Fruit fly (Drosophila melanogaster) whole organism, embryonic: ENCODE data around the gene peng.
A peak's percentile ranks its signal among the peaks of the same experiment; 100 is the strongest.

Experiments
- Antp ChIP-seq: fragments of 200-800 bp; sonication (Bioruptor generic); optimal IDR thresholded peaks from 3 replicates; lab custom pipeline; 2016; ENCODE audit warnings: missing biosample characterization, missing genetic modification characterization
- Atf3 ChIP-seq: fragments of 200-800 bp; sonication (Bioruptor generic); optimal IDR thresholded peaks from 3 replicates; lab custom pipeline; 2016; ENCODE audit warnings: missing biosample characterization, missing genetic modification characterization
- Bdp1 ChIP-seq: fragments of 200-800 bp; sonication (Bioruptor generic); optimal IDR thresholded peaks from 3 replicates; lab custom pipeline; 2016; ENCODE audit warnings: missing biosample characterization, missing genetic modification characterization
- CG1024 ChIP-seq: fragments of 200-800 bp; sonication (Bioruptor generic); IDR thresholded peaks from 2 replicates; pipeline ENCODE4 v1.3.6; 2022; ENCODE audit warnings: missing biosample characterization, missing genetic modification characterization
- CG11695 ChIP-seq: fragments of 200-800 bp; sonication (Bioruptor generic); IDR thresholded peaks from 3 replicates; pipeline ENCODE4 v1.3.6; 2022; ENCODE audit warnings: missing biosample characterization, missing genetic modification characterization
- CG12299 ChIP-seq: fragments of 200-800 bp; sonication (Bioruptor generic); optimal IDR thresholded peaks from 2 replicates; lab custom pipeline; 2018; ENCODE audit warnings: missing biosample characterization, mild to moderate bottlenecking, missing genetic modification characterization
- CG13287 ChIP-seq: fragments of 200-800 bp; sonication (Bioruptor generic); IDR thresholded peaks from 2 replicates; pipeline ENCODE4 v1.3.6; 2022; ENCODE audit warnings: missing biosample characterization, missing genetic modification characterization; ENCODE audit not compliant: partially characterized antibody
- CG13624 ChIP-seq: fragments of 200-800 bp; sonication (Bioruptor generic); optimal IDR thresholded peaks from 2 replicates; lab custom pipeline; 2016; ENCODE audit warnings: missing biosample characterization, missing genetic modification characterization
- CG14050 ChIP-seq: fragments of 200-800 bp; sonication (Bioruptor generic); IDR thresholded peaks from 3 replicates; pipeline ENCODE4 v1.3.6; 2022; ENCODE audit warnings: missing biosample characterization, missing genetic modification characterization
- CG14860 ChIP-seq: fragments of 200-800 bp; sonication (Bioruptor generic); IDR thresholded peaks from 3 replicates; pipeline ENCODE4 v1.3.6; 2022; ENCODE audit warnings: missing biosample characterization, missing genetic modification characterization; ENCODE audit not compliant: partially characterized antibody
- CG15073 ChIP-seq: fragments of 200-800 bp; sonication (Bioruptor generic); optimal IDR thresholded peaks from 2 replicates; lab custom pipeline; 2016; ENCODE audit warnings: missing biosample characterization, missing genetic modification characterization
- CG18764 ChIP-seq: fragments of 200-800 bp; sonication (Bioruptor generic); optimal IDR thresholded peaks from 3 replicates; lab custom pipeline; 2016; ENCODE audit warnings: missing biosample characterization, missing genetic modification characterization
- CG2116 ChIP-seq: fragments of 200-800 bp; sonication (Bioruptor generic); optimal IDR thresholded peaks from 3 replicates; lab custom pipeline; 2018; ENCODE audit warnings: missing biosample characterization, mild to moderate bottlenecking, missing genetic modification characterization
- CG34224 ChIP-seq: fragments of 200-800 bp; sonication (Bioruptor generic); IDR thresholded peaks from 3 replicates; pipeline ENCODE4 v1.3.6; 2022; ENCODE audit warnings: missing biosample characterization, missing genetic modification characterization; ENCODE audit not compliant: partially characterized antibody
- CG3847 ChIP-seq: fragments of 200-800 bp; sonication (Bioruptor generic); IDR thresholded peaks from 2 replicates; pipeline ENCODE4 v1.3.6; 2022; ENCODE audit warnings: missing biosample characterization, missing genetic modification characterization
- CG4820 ChIP-seq: fragments of 200-800 bp; sonication (Bioruptor generic); optimal IDR thresholded peaks from 3 replicates; lab custom pipeline; 2016; ENCODE audit warnings: missing biosample characterization, missing genetic modification characterization
- CG7987 ChIP-seq: fragments of 200-800 bp; sonication (Bioruptor generic); optimal IDR thresholded peaks from 2 replicates; lab custom pipeline; 2018; ENCODE audit warnings: missing biosample characterization, mild to moderate bottlenecking, missing genetic modification characterization, moderate library complexity
- CG8388 ChIP-seq: fragments of 200-800 bp; sonication (Bioruptor generic); optimal IDR thresholded peaks from 2 replicates; lab custom pipeline; 2019; ENCODE audit warnings: missing biosample characterization, mild to moderate bottlenecking, missing genetic modification characterization, moderate library complexity
- Deaf1 ChIP-seq: fragments of 200-800 bp; optimal IDR thresholded peaks from 3 replicates; lab custom pipeline; 2019; ENCODE audit warnings: missing biosample characterization, mild to moderate bottlenecking, missing genetic modification characterization, moderate library complexity
- Ets65A ChIP-seq: fragments of 200-800 bp; sonication (Bioruptor generic); peaks from one replicate; lab custom pipeline; 2016; ENCODE audit warnings: missing biosample characterization, missing genetic modification characterization
- GATAe ChIP-seq: fragments of 200-800 bp; sonication (Bioruptor generic); conservative IDR thresholded peaks from 2 replicates; pipeline ENCODE4 v1.3.6; 2022; ENCODE audit warnings: missing biosample characterization, missing genetic modification characterization
- Kr ChIP-seq: fragments of 200-800 bp; sonication (Bioruptor generic); optimal IDR thresholded peaks from 2 replicates; lab custom pipeline; 2017; ENCODE audit warnings: missing biosample characterization, mild to moderate bottlenecking, missing genetic modification characterization
- Max ChIP-seq: fragments of 200-800 bp; sonication (Bioruptor generic); optimal IDR thresholded peaks from 2 replicates; lab custom pipeline; 2016; ENCODE audit warnings: missing biosample characterization, mild to moderate bottlenecking, missing genetic modification characterization
- Sox100B ChIP-seq: fragments of 200-800 bp; sonication (Bioruptor generic); optimal IDR thresholded peaks from 3 replicates; lab custom pipeline; 2018; ENCODE audit warnings: missing biosample characterization, mild to moderate bottlenecking, missing genetic modification characterization
- Taf1 ChIP-seq: fragments of 200-800 bp; sonication (Bioruptor generic); IDR thresholded peaks from 2 replicates; pipeline ENCODE4 v1.3.6; 2022; ENCODE audit warnings: missing biosample characterization, missing genetic modification characterization
- ato ChIP-seq: fragments of 200-800 bp; sonication (Bioruptor generic); IDR thresholded peaks from 2 replicates; pipeline ENCODE4 v1.3.6; 2022; ENCODE audit warnings: missing biosample characterization, missing genetic modification characterization; ENCODE audit not compliant: partially characterized antibody
- bcd ChIP-seq: fragments of 200-800 bp; sonication (Bioruptor generic); optimal IDR thresholded peaks from 2 replicates; lab custom pipeline; 2017; ENCODE audit warnings: missing biosample characterization, mild to moderate bottlenecking, missing genetic modification characterization
- br ChIP-seq: fragments of >200 bp; optimal IDR thresholded peaks from 2 replicates; lab custom pipeline; 2017
- cato ChIP-seq: fragments of 200-800 bp; sonication (Bioruptor generic); optimal IDR thresholded peaks from 2 replicates; lab custom pipeline; 2016; ENCODE audit warnings: missing biosample characterization, missing genetic modification characterization, borderline replicate concordance
- chm ChIP-seq: fragments of 200-800 bp; sonication (Bioruptor generic); IDR thresholded peaks from 2 replicates; pipeline ENCODE4 v1.3.6; 2022; ENCODE audit warnings: missing biosample characterization, missing genetic modification characterization
- ci ChIP-seq: fragments of 200-800 bp; sonication (Bioruptor generic); IDR thresholded peaks from 3 replicates; pipeline ENCODE4 v1.3.6; 2022; ENCODE audit warnings: missing biosample characterization, missing genetic modification characterization
- dm ChIP-seq: fragments of 200-800 bp; sonication (Bioruptor generic); optimal IDR thresholded peaks from 3 replicates; lab custom pipeline; 2016; ENCODE audit warnings: missing biosample characterization, missing genetic modification characterization
- emc ChIP-seq: fragments of 200-800 bp; sonication (Bioruptor generic); optimal IDR thresholded peaks from 2 replicates; lab custom pipeline; 2016; ENCODE audit warnings: missing biosample characterization, missing genetic modification characterization
- en ChIP-seq: fragments of 200-800 bp; sonication (Bioruptor generic); optimal IDR thresholded peaks from 2 replicates; lab custom pipeline; 2016; ENCODE audit warnings: missing biosample characterization, missing genetic modification characterization
- exex ChIP-seq: fragments of 200-800 bp; sonication (Bioruptor generic); optimal IDR thresholded peaks from 4 replicates; lab custom pipeline; 2018; ENCODE audit warnings: missing biosample characterization, mild to moderate bottlenecking, missing genetic modification characterization, moderate library complexity
- gcm ChIP-seq: fragments of 200-800 bp; sonication (Bioruptor generic); optimal IDR thresholded peaks from 2 replicates; lab custom pipeline; 2019; ENCODE audit warnings: missing biosample characterization, mild to moderate bottlenecking, missing genetic modification characterization, moderate library complexity
- h ChIP-seq: fragments of >200 bp; optimal IDR thresholded peaks from 2 replicates; lab custom pipeline; 2017
- nau ChIP-seq: fragments of 200-800 bp; sonication (Bioruptor generic); optimal IDR thresholded peaks from 3 replicates; lab custom pipeline; 2017; ENCODE audit warnings: missing biosample characterization, mild to moderate bottlenecking, missing genetic modification characterization, missing genetic modification reagents
- onecut ChIP-seq: fragments of 200-800 bp; sonication (Bioruptor generic); IDR thresholded peaks from 2 replicates; pipeline ENCODE4 v1.3.6; 2022; ENCODE audit warnings: missing biosample characterization, missing genetic modification characterization
- pan ChIP-seq, 4 experiments: fragments of >200 bp in 3 of 4; fragments of 200-800 bp in 1 of 4; sonication (Bioruptor generic) in 1 of 4; optimal IDR thresholded peaks in 3 of 4; IDR thresholded peaks in 1 of 4; 2 replicates each; pipeline versions ENCODE4 v1.3.6 to Lab custom; 2017 to 2022; ENCODE audit warnings: missing biosample characterization in 2 of 4, missing genetic modification characterization in 2 of 4, mixed read lengths in 1 of 4
- pb ChIP-seq: fragments of 200-800 bp; sonication (Bioruptor generic); optimal IDR thresholded peaks from 3 replicates; lab custom pipeline; 2016; ENCODE audit warnings: missing biosample characterization, missing genetic modification characterization
- peb ChIP-seq: fragments of 200-800 bp; sonication (Bioruptor generic); IDR thresholded peaks from 2 replicates; pipeline ENCODE4 v1.3.6; 2022; ENCODE audit warnings: missing biosample characterization, missing genetic modification characterization
- pfk ChIP-seq: fragments of 200-800 bp; sonication (Bioruptor generic); optimal IDR thresholded peaks from 2 replicates; lab custom pipeline; 2018; ENCODE audit warnings: missing biosample characterization, mild to moderate bottlenecking, missing genetic modification characterization, moderate library complexity
- schlank ChIP-seq: fragments of 200-800 bp; sonication (Bioruptor generic); optimal IDR thresholded peaks from 2 replicates; lab custom pipeline; 2018; ENCODE audit warnings: missing biosample characterization, mild to moderate bottlenecking, missing genetic modification characterization
- sens ChIP-seq: fragments of 200-800 bp; sonication (Bioruptor generic); peaks from one replicate; lab custom pipeline; 2016; ENCODE audit warnings: missing biosample characterization, missing genetic modification characterization
- so ChIP-seq: fragments of 200-800 bp; sonication (Bioruptor generic); IDR thresholded peaks from 3 replicates; pipeline ENCODE4 v1.3.6; 2022; ENCODE audit warnings: missing biosample characterization, missing genetic modification characterization
- stc ChIP-seq: fragments of 200-800 bp; sonication (Bioruptor generic); IDR thresholded peaks from 2 replicates; pipeline ENCODE4 v1.3.6; 2022; ENCODE audit warnings: missing biosample characterization, missing genetic modification characterization
- toy ChIP-seq: fragments of 200-800 bp; sonication (Bioruptor generic); IDR thresholded peaks from 2 replicates; pipeline ENCODE4 v1.3.6; 2022; ENCODE audit warnings: missing biosample characterization, missing genetic modification characterization
- tx ChIP-seq: fragments of 200-800 bp; sonication (Bioruptor generic); optimal IDR thresholded peaks from 2 replicates; lab custom pipeline; 2016; ENCODE audit warnings: missing biosample characterization, missing genetic modification characterization
- zf30C ChIP-seq: fragments of 200-800 bp; sonication (Bioruptor generic); optimal IDR thresholded peaks from 3 replicates; lab custom pipeline; 2018; ENCODE audit warnings: missing biosample characterization, mild to moderate bottlenecking, missing genetic modification characterization
- zfh2 ChIP-seq: fragments of 200-800 bp; sonication (Bioruptor generic); optimal IDR thresholded peaks from 2 replicates; lab custom pipeline; 2016; ENCODE audit warnings: missing biosample characterization, missing genetic modification characterization

The peng gene

DNA sequence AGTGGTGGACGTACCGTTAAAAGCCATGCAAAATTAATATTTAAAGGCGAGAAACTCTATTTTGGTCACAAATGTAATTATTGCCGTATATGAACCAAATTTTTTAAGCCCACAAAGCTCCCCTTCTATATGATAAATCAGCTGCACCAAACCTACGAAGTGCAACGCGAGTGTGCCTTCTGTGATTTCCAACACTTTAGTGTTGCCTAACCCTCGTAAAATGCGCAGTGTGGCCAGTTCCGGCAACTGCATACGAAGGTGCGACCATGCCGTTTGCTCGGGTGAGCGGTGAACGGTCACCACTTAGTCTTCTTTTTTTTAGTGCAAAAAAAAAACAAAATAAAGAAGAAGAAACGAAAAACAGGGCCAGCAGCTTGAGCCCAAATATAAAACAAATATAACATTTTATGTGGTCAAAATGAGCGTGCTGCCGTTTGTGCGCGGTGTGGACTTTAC lies 10.1 kb downstream of the peng start, which contains the start of the genes tty and fliI (continued):
- TF ChIP-seq CG13287 (GFP tag; lab: Robert Waterston, UW) (peak; percentile 14; the same call in 1 of the 2 replicates), Taf1 (GFP tag; lab: Robert Waterston, UW) (peak; percentile 84), Bdp1 (GFP tag; lab: Kevin White, UChicago) (peak; percentile 79), pfk (GFP tag; lab: Kevin White, UChicago) (peak; percentile 33), CG15073 (GFP tag; lab: Kevin White, UChicago) (peak; percentile 93), peb (peak; percentile 76), bcd (GFP tag; lab: Kevin White, UChicago) (peak; percentile 83), CG4820 (GFP tag; lab: Kevin White, UChicago) (peak; percentile 71), CG12299 (tag; lab: Kevin White, UChicago) (no peak), Sox100B (GFP tag; lab: Kevin White, UChicago) (no peak), exex (no peak), sens (GFP tag; lab: Kevin White, UChicago) (peak; percentile 97), CG34224 (GFP tag; lab: Robert Waterston, UW) (no peak), CG14050 (peak; percentile 83), en (peak; percentile 50), cato (GFP tag; lab: Kevin White, UChicago) (peak; percentile 42), ci (GFP tag; lab: Robert Waterston, UW) (peak; percentile 95), tx (GFP tag; lab: Kevin White, UChicago) (peak; percentile 87), Deaf1 (peak; percentile 54), CG13624 (peak; percentile 79), CG3847 (GFP tag; lab: Robert Waterston, UW) (peak; percentile 92), CG8388 (GFP tag; lab: Kevin White, UChicago) (peak; percentile 69), CG14860 (GFP tag; lab: Robert Waterston, UW) (no peak), CG1024 (GFP tag; lab: Robert Waterston, UW) (peak; percentile 72), pan (optimal IDR thresholded peaks at IDR 0.05; lab: Kevin White, UChicago) (no peak), pan (GFP tag; optimal IDR thresholded peaks at IDR 0.05 in 1 of 2, IDR thresholded peaks at IDR 0.05 in 1 of 2) (peak in 1 of 2 experiments; percentile 90), gcm (peak; percentile 23), onecut (peak; percentile 43), schlank (tag; lab: Kevin White, UChicago) (peak; percentile 54), zfh2 (GFP tag; lab: Kevin White, UChicago) (peak; percentile 90), toy (GFP tag; lab: Robert Waterston, UW) (0 out of 2 replicates have a peak, but pooled peaks have one; percentile 53), stc (GFP tag; lab: Robert Waterston, UW) (peak; percentile 81), Atf3 (peak; percentile 76), pb (GFP tag; lab: Kevin White, UChicago) (peak; percentile 75), Kr (GFP tag; lab: Kevin White, UChicago) (no peak), CG18764 (GFP tag; lab: Kevin White, UChicago) (peak; percentile 68), CG11695 (GFP tag; lab: Robert Waterston, UW) (peak; percentile 88), nau (GFP tag; lab: Kevin White, UChicago) (no peak), zf30C (GFP tag; lab: Kevin White, UChicago) (no peak), h (lab: Kevin White, UChicago) (no peak), GATAe (GFP tag; lab: Robert Waterston, UW) (peak; percentile 45; the same call in 1 of the 2 replicates), so (peak; percentile 74; the same call in 2 of the 3 replicates), Ets65A (GFP tag; lab: Kevin White, UChicago) (peak; percentile 99), dm (peak; percentile 75), Antp (GFP tag; lab: Kevin White, UChicago) (peak; percentile 88), chm (GFP tag; lab: Robert Waterston, UW) (peak; percentile 91), ato (GFP tag; lab: Robert Waterston, UW) (no peak), emc (peak; percentile 71), Max (GFP tag; lab: Kevin White, UChicago) (peak; percentile 69), CG7987 (GFP tag; lab: Kevin White, UChicago) (peak; percentile 69), br (lab: Kevin White, UChicago) (no peak), CG2116 (peak; percentile 74)
